Worm (Caenorhabditis elegans) whole organism, L2 larva: ENCODE results near the gene cosa-1.

Experiments
- Y55F3AM.14 ChIP-seq: fragments of 200-800 bp; sonication (Bioruptor generic); optimal IDR thresholded peaks from 2 replicates; lab custom pipeline; 2018; ENCODE audit warnings: mild to moderate bottlenecking, missing genetic modification characterization, missing compliant biosample characterization
- aly-2 ChIP-seq: fragments of 150-350 bp; optimal IDR thresholded peaks from 2 replicates; lab custom pipeline; 2014; ENCODE audit warnings: missing biosample characterization, missing genetic modification characterization
- ama-1 ChIP-seq: fragments of 150-350 bp; optimal IDR thresholded peaks from 2 replicates; lab custom pipeline; 2018; ENCODE audit warnings: inconsistent platforms
- ceh-82 ChIP-seq: fragments of 150-350 bp; optimal IDR thresholded peaks from 2 replicates; lab custom pipeline; 2014; ENCODE audit warnings: missing biosample characterization, missing genetic modification characterization
- nhr-12 ChIP-seq: fragments of 150-350 bp; optimal IDR thresholded peaks from 2 replicates; lab custom pipeline; 2014; ENCODE audit warnings: missing biosample characterization, missing genetic modification characterization
- snpc-4 ChIP-seq: fragments of 150-350 bp; optimal IDR thresholded peaks from 2 replicates; lab custom pipeline; 2014; ENCODE audit warnings: missing biosample characterization, missing genetic modification characterization
- unc-62 ChIP-seq: fragments of 150-350 bp; optimal IDR thresholded peaks from 2 replicates; lab custom pipeline; 2014; ENCODE audit warnings: missing biosample characterization, missing genetic modification reagents, missing genetic modification characterization

DNA sequence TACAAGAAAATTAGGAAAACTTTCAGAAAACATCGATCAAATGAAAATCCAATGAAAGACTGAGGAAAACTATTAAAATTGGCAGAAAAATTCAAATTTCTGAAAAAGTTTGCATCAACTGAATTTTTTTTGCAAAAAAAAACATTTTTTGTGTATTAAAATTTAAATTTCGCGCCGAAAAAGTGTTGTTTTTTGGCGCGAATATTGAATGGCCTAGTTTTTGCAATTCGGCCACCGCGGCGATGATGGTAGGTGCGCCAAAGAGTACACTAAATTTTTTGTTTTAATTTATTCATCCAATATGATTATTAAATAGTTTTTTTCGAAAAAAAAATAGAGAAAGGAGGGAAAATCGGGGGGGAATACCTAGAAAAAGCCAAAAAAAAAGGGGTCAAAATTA lies 43.2 kb downstream of the cosa-1 start:
- TF ChIP-seq ama-1 (lab: Kevin White, UChicago) (no peak), Y55F3AM.14 (no peak), ceh-82 (tag; lab: Kevin White, UChicago) (no peak), aly-2 (tag; lab: Kevin White, UChicago) (no peak), nhr-12 (no peak), unc-62 (GFP tag; lab: Kevin White, UChicago) (no peak), snpc-4 (tag; lab: Kevin White, UChicago) (no peak)
